Worm (Caenorhabditis elegans) whole organism, L4 larva: Measurements from ENCODE around the gene F02H6.3.

ENCODE experiments used
- F49E8.2 ChIP-seq: sonication (generic microtip); optimal IDR thresholded peaks from 2 replicates; lab custom pipeline; 2016; ENCODE audit warnings: missing compliant biosample characterization, mild to moderate bottlenecking, missing genetic modification characterization, borderline replicate concordance
- aly-2 ChIP-seq: sonication (generic microtip); optimal IDR thresholded peaks from 2 replicates; lab custom pipeline; 2018; ENCODE audit warnings: missing biosample characterization, missing genetic modification characterization
- dve-1 ChIP-seq: sonication (generic microtip); optimal IDR thresholded peaks from 2 replicates; lab custom pipeline; 2017; ENCODE audit warnings: antibody characterized with exemption, mild to moderate bottlenecking, missing genetic modification characterization, missing compliant biosample characterization; ENCODE audit not compliant: insufficient read depth
- fos-1 ChIP-seq: fragments of 150-350 bp; optimal IDR thresholded peaks from 2 replicates; lab custom pipeline; 2014; ENCODE audit warnings: missing biosample characterization, missing genetic modification characterization
- hlh-30 ChIP-seq: sonication (generic microtip); optimal IDR thresholded peaks from 2 replicates; lab custom pipeline; 2017; ENCODE audit warnings: antibody characterized with exemption, mild to moderate bottlenecking, missing genetic modification characterization, missing compliant biosample characterization; ENCODE audit not compliant: insufficient read depth
- lin-39 ChIP-seq: fragments of 150-350 bp; optimal IDR thresholded peaks from 2 replicates; lab custom pipeline; 2014; ENCODE audit warnings: missing biosample characterization, missing genetic modification reagents, missing genetic modification characterization
- lsy-2 ChIP-seq, 2 experiments: fragments of 150-350 bp in 1 of 2; sonication (generic microtip) in 1 of 2; optimal IDR thresholded peaks; 2 replicates each; lab custom pipeline; 2014 to 2017; ENCODE audit warnings: missing biosample characterization in 2 of 2, missing genetic modification characterization in 2 of 2
- nhr-10 ChIP-seq: fragments of 150-350 bp; optimal IDR thresholded peaks from 2 replicates; lab custom pipeline; 2014; ENCODE audit warnings: missing biosample characterization, missing genetic modification characterization
- nhr-11 ChIP-seq: fragments of 150-350 bp; optimal IDR thresholded peaks from 2 replicates; lab custom pipeline; 2014; ENCODE audit warnings: missing biosample characterization, missing genetic modification characterization
- nhr-28 ChIP-seq: fragments of 150-350 bp; optimal IDR thresholded peaks from 2 replicates; lab custom pipeline; 2014; ENCODE audit warnings: missing biosample characterization, missing genetic modification characterization
- nhr-42 ChIP-seq: fragments of 200-800 bp; sonication (Bioruptor generic); IDR thresholded peaks from 2 replicates; pipeline ENCODE4 v1.3.6; 2022; ENCODE audit warnings: missing genetic modification characterization, missing compliant biosample characterization

- TF ChIP-seq lsy-2 (tag; optimal IDR thresholded peaks at IDR 0.05; lab: Kevin White, UChicago), result no peak
- no peak for TF ChIP-seq nhr-11
- TF ChIP-seq dve-1 (tag; lab: Kevin White, UChicago), result no peak
- TF ChIP-seq nhr-10 (tag; lab: Kevin White, UChicago), result no peak
- no peak for TF ChIP-seq hlh-30
- TF ChIP-seq F49E8.2, result no peak
- TF ChIP-seq aly-2 (tag; lab: Kevin White, UChicago), result no peak
- TF ChIP-seq fos-1 (tag; lab: Kevin White, UChicago), result no peak
- TF ChIP-seq nhr-28 (tag; lab: Kevin White, UChicago), result no peak
- no peak for TF ChIP-seq lin-39 (tag; lab: Kevin White, UChicago)
- TF ChIP-seq nhr-42 (GFP tag; lab: Robert Waterston, UW), result no peak
Observed at ce11 chrIV:14177058-14177457, 26.2 kb upstream of the F02H6.3 start, which contains the start of gene R05A10.2.
